Fruit fly (Drosophila melanogaster): ENCODE results near the gene Gas41.

The Gas41 gene

DNA sequence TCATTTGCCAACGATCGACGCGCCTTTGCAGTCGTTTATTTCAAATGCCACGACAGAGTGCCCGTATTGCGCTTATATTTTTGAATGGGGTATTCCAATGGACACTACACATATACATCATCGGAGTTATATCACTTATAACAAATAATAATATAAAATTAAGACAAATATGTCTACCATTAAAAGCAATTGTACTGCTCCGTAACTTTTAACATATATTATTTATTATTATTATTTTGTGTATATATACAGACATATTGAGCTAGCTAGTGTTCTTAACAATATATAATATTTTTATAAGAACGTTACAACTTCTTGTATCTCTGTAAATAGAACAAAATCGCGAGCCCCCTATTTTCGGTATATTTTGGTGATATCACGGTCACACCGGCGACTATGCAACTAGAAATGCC, 14.0 kb upstream of the Gas41 start, which contains the start of the genes sip2 and Coprox (continued):
- peak; percentile 36; the same call in 1 of the 2 replicates for TF ChIP-seq al (GFP tag; IDR thresholded peaks at IDR 0.05)
- peak; percentile 17 for TF ChIP-seq cwo (GFP tag; optimal IDR thresholded peaks at IDR 0.05)
- TF ChIP-seq CG9817 (tag; optimal IDR thresholded peaks at IDR 0.05) = peak; percentile 66
- no peak for TF ChIP-seq tna (GFP tag; IDR thresholded peaks at IDR 0.05; ENCODE audit: partially characterized antibody)
- TF ChIP-seq CG2678 (tag; optimal IDR thresholded peaks at IDR 0.05) = peak; percentile 86
- TF ChIP-seq row (GFP tag; IDR thresholded peaks at IDR 0.05) = peak; percentile 84
- TF ChIP-seq CG10366 (GFP tag; IDR thresholded peaks at IDR 0.05) = peak; percentile 39; the same call in 1 of the 2 replicates
- no peak for TF ChIP-seq pb (GFP tag; optimal IDR thresholded peaks at IDR 0.05)
- TF ChIP-seq gfzf (GFP tag; optimal IDR thresholded peaks at IDR 0.05) = peak; percentile 49
- TF ChIP-seq CG32767 (GFP tag; IDR thresholded peaks at IDR 0.05) = peak; percentile 51; the same call in 1 of the 2 replicates
- TF ChIP-seq Dek (tag; optimal IDR thresholded peaks at IDR 0.05) = peak; percentile 74
- TF ChIP-seq amos (GFP tag; IDR thresholded peaks at IDR 0.05; ENCODE audit: partially characterized antibody) = no peak; the same call in 1 of the 2 replicates
- TF ChIP-seq CG14667 (GFP tag; IDR thresholded peaks at IDR 0.05) = 0 out of 2 replicates have a peak, but pooled peaks have one; percentile 14
- peak; percentile 84 for TF ChIP-seq E2f2 (GFP tag; IDR thresholded peaks at IDR 0.05)
- TF ChIP-seq CG10979 (tag; optimal IDR thresholded peaks at IDR 0.05) = peak; percentile 62

DNA sequence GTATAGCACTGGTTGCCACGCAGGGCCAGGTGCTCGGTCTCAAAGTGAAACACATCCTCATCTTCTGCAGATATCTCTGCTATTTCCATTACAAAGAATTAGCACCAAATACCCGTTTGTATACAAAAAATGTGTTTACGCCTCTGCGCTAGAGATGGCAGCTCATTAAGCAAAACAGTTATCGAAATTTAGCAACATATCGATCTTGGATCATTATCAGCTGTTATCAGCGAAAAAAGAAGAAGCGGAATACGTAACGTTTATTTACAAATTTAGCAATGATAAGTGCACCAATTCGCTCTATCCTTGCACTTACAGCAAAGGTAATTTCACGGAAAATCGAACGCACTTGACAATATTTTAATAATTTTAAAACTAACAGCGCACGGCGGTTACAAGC, 10.2 kb upstream of the Gas41 start, which contains the start of the genes Atac1 and Hmgcl:
Gene Atac1 (minus strand): TSS at position 164 of the 400 bp plus-strand sequence.
Gene Hmgcl (plus strand): TSS at position 213 of the 400 bp plus-strand sequence.
- TF ChIP-seq Fer1 (GFP tag; optimal IDR thresholded peaks at IDR 0.05) (no peak), Scr (GFP tag; IDR thresholded peaks at IDR 0.05; ENCODE audit: partially characterized antibody) (0 out of 2 replicates have a peak, but pooled peaks have one; percentile 16), BtbVII (GFP tag; optimal IDR thresholded peaks at IDR 0.05) (no peak), YL-1 (GFP tag; optimal IDR thresholded peaks at IDR 0.05) (peak; percentile 3), CG8290 (GFP tag; optimal IDR thresholded peaks at IDR 0.05) (peak; percentile 63), CG8290 (tag; optimal IDR thresholded peaks at IDR 0.05) (no peak), CG34224 (GFP tag; IDR thresholded peaks at IDR 0.05; ENCODE audit: partially characterized antibody) (peak; percentile 23; the same call in 1 of the 3 replicates), chinmo (GFP tag; IDR thresholded peaks at IDR 0.05; ENCODE audit: partially characterized antibody) (0 out of 4 replicates have a peak, but pooled peaks have one; percentile 36), Doc3 (GFP tag; IDR thresholded peaks at IDR 0.05; ENCODE audit: partially characterized antibody) (0 out of 3 replicates have a peak, but pooled peaks have one; percentile 18), Sox102F (GFP tag; optimal IDR thresholded peaks at IDR 0.05) (no peak), crp (GFP tag; optimal IDR thresholded peaks at IDR 0.05) (peak in 1 of 2 experiments; percentile 78), CG13287 (GFP tag; IDR thresholded peaks at IDR 0.05; ENCODE audit: partially characterized antibody) (peak; percentile 53), HLH4C (GFP tag; IDR thresholded peaks at IDR 0.05; ENCODE audit: partially characterized antibody) (peak; percentile 18; the same call in 1 of the 3 replicates), CG10543 (GFP tag; optimal IDR thresholded peaks at IDR 0.05) (no peak), BEAF-32 (GFP tag; optimal IDR thresholded peaks at IDR 0.05) (peak; percentile 35), CG16779 (GFP tag; IDR thresholded peaks at IDR 0.05) (no peak), ems (GFP tag; optimal IDR thresholded peaks at IDR 0.05) (no peak), az2 (GFP tag; optimal IDR thresholded peaks at IDR 0.05) (no peak), nerfin-1 (tag; optimal IDR thresholded peaks at IDR 0.05) (no peak), hbn (GFP tag; IDR thresholded peaks at IDR 0.05; ENCODE audit: partially characterized antibody) (no peak), Bdp1 (GFP tag; optimal IDR thresholded peaks at IDR 0.05) (no peak), CG4282 (GFP tag; optimal IDR thresholded peaks at IDR 0.05) (no peak), Pdp1 (GFP tag; optimal IDR thresholded peaks at IDR 0.05) (peak in 1 of 2 experiments; percentile 87), CG13775 (GFP tag; optimal IDR thresholded peaks at IDR 0.05) (peak; percentile 92), amos (GFP tag; IDR thresholded peaks at IDR 0.05; ENCODE audit: partially characterized antibody) (peak; percentile 6; the same call in 1 of the 2 replicates), Gug (GFP tag; IDR thresholded peaks at IDR 0.05) (no peak), pzg (GFP tag; optimal IDR thresholded peaks at IDR 0.05) (peak; percentile 19), dm (GFP tag; optimal IDR thresholded peaks at IDR 0.05) (peak; percentile 17), unc-4 (GFP tag; IDR thresholded peaks at IDR 0.05; ENCODE audit: partially characterized antibody) (peak; percentile 46; the same call in 1 of the 2 replicates), zen2 (GFP tag; IDR thresholded peaks at IDR 0.05; ENCODE audit: partially characterized antibody) (peak; percentile 35; the same call in 1 of the 3 replicates), CG31388 (GFP tag; optimal IDR thresholded peaks at IDR 0.05) (no peak), MBD-R2 (GFP tag; IDR thresholded peaks at IDR 0.05) (peak; percentile 78), vvl (GFP tag; IDR thresholded peaks at IDR 0.05) (0 out of 2 replicates have a peak, but pooled peaks have one; percentile 32)

All from whole organism, embryonic.